Fruit fly (Drosophila melanogaster): Measurements from ENCODE around the gene CG10352.
A peak's percentile ranks its signal among the peaks of the same experiment; 100 is the strongest.

CG10352 gene

dm6 chrX:11915154-11915593, 38.2 kb upstream of the CG10352 start (continued):
- TF ChIP-seq jing (GFP tag; optimal IDR thresholded peaks at IDR 0.05): peak; percentile 65
- peak; percentile 82 for TF ChIP-seq ap (GFP tag; IDR thresholded peaks at IDR 0.05)
- TF ChIP-seq wdn (GFP tag; IDR thresholded peaks at IDR 0.05): no peak
- TF ChIP-seq pros (GFP tag; optimal IDR thresholded peaks at IDR 0.05): peak; percentile 53
- peak; percentile 59 for TF ChIP-seq CG4730 (GFP tag; IDR thresholded peaks at IDR 0.05)
- TF ChIP-seq tin (GFP tag; optimal IDR thresholded peaks at IDR 0.05): peak; percentile 75
- peak; percentile 54 for TF ChIP-seq CG18476 (GFP tag; optimal IDR thresholded peaks at IDR 0.05)
- peak; percentile 76 for TF ChIP-seq CG31224 (GFP tag; IDR thresholded peaks at IDR 0.05)
- TF ChIP-seq nau (GFP tag; optimal IDR thresholded peaks at IDR 0.05): peak; percentile 78
- peak; percentile 65 for TF ChIP-seq lbe (GFP tag; optimal IDR thresholded peaks at IDR 0.05)
- TF ChIP-seq CG9876 (GFP tag; optimal IDR thresholded peaks at IDR 0.05): no peak
- TF ChIP-seq run (tag; optimal IDR thresholded peaks at IDR 0.05): peak; percentile 69
- TF ChIP-seq lilli (GFP tag; optimal IDR thresholded peaks at IDR 0.05): peak; percentile 44
- no peak for TF ChIP-seq CG2129 (GFP tag; IDR thresholded peaks at IDR 0.05; ENCODE audit: partially characterized antibody)
- TF ChIP-seq Oaz (GFP tag; IDR thresholded peaks at IDR 0.05): peak; percentile 70
- peak; percentile 76 for TF ChIP-seq CG6683 (GFP tag; optimal IDR thresholded peaks at IDR 0.05)
- peak in 1 of 2 experiments; percentile 80 for TF ChIP-seq dpn (GFP tag; optimal IDR thresholded peaks at IDR 0.05)
- peak; percentile 41 for TF ChIP-seq CG2116 (GFP tag; optimal IDR thresholded peaks at IDR 0.05)
- TF ChIP-seq chn (GFP tag; optimal IDR thresholded peaks at IDR 0.05): peak; percentile 1
- TF ChIP-seq Dref (GFP tag; IDR thresholded peaks at IDR 0.05): no peak
- TF ChIP-seq Bteb2 (GFP tag; optimal IDR thresholded peaks at IDR 0.05): no peak
- 0 out of 2 replicates have a peak, but pooled peaks have one; percentile 62 for TF ChIP-seq sim (GFP tag; IDR thresholded peaks at IDR 0.05)
- no peak for TF ChIP-seq CG15073 (GFP tag; optimal IDR thresholded peaks at IDR 0.05)
- TF ChIP-seq Doc3 (GFP tag; IDR thresholded peaks at IDR 0.05; ENCODE audit: partially characterized antibody): no peak
- no peak for TF ChIP-seq CG3838 (GFP tag; optimal IDR thresholded peaks at IDR 0.05)
- TF ChIP-seq Hr3 (GFP tag; optimal IDR thresholded peaks at IDR 0.05): peak; percentile 85
- TF ChIP-seq Meics (GFP tag; optimal IDR thresholded peaks at IDR 0.05): peak; percentile 90
- TF ChIP-seq CG8478 (optimal IDR thresholded peaks at IDR 0.05): no peak
- no peak for TF ChIP-seq Opbp (GFP tag; IDR thresholded peaks at IDR 0.05; ENCODE audit: partially characterized antibody)
- TF ChIP-seq CG7372 (GFP tag; IDR thresholded peaks at IDR 0.05): peak; percentile 83
- TF ChIP-seq CG2889 (GFP tag; IDR thresholded peaks at IDR 0.05): 0 out of 3 replicates have a peak, but pooled peaks have one; percentile 59
- TF ChIP-seq Poxn (GFP tag; IDR thresholded peaks at IDR 0.05): peak; percentile 51
- peak; percentile 90 for TF ChIP-seq CG12299 (tag; optimal IDR thresholded peaks at IDR 0.05)
- peak; percentile 89 for TF ChIP-seq Fer1 (GFP tag; optimal IDR thresholded peaks at IDR 0.05)
- peak; percentile 90 for TF ChIP-seq CG13775 (GFP tag; optimal IDR thresholded peaks at IDR 0.05)
- TF ChIP-seq BtbVII (GFP tag; optimal IDR thresholded peaks at IDR 0.05): peak; percentile 85
- no peak for TF ChIP-seq CG4854 (GFP tag; optimal IDR thresholded peaks at IDR 0.05)
- TF ChIP-seq disco-r (GFP tag; optimal IDR thresholded peaks at IDR 0.05): no peak
- peak; percentile 58; the same call in 1 of the 2 replicates for TF ChIP-seq bowl (GFP tag; IDR thresholded peaks at IDR 0.05)
- TF ChIP-seq Xrp1 (GFP tag; IDR thresholded peaks at IDR 0.05): peak; percentile 90
- peak; percentile 91 for TF ChIP-seq CG11695 (GFP tag; IDR thresholded peaks at IDR 0.05)
- TF ChIP-seq gro (GFP tag; optimal IDR thresholded peaks at IDR 0.05): no peak
- TF ChIP-seq CG1832 (GFP tag; optimal IDR thresholded peaks at IDR 0.05): peak; percentile 79
- peak; percentile 92 for TF ChIP-seq CG6175 (GFP tag; IDR thresholded peaks at IDR 0.05)
- no peak for TF ChIP-seq btn (GFP tag; optimal IDR thresholded peaks at IDR 0.05)
- no peak for TF ChIP-seq sc (optimal IDR thresholded peaks at IDR 0.05)
- TF ChIP-seq sc (GFP tag; optimal IDR thresholded peaks at IDR 0.05): peak; percentile 82
- no peak for TF ChIP-seq p53 (GFP tag; optimal IDR thresholded peaks at IDR 0.05)
- peak; percentile 8 for TF ChIP-seq NC2α (GFP tag; optimal IDR thresholded peaks at IDR 0.05)
- peak; percentile 77 for TF ChIP-seq CG15011 (GFP tag; optimal IDR thresholded peaks at IDR 0.05)
- TF ChIP-seq CG17385 (GFP tag; optimal IDR thresholded peaks at IDR 0.05): peak; percentile 86
- TF ChIP-seq CG11723 (GFP tag; optimal IDR thresholded peaks at IDR 0.05): peak; percentile 79

All from whole organism, embryonic.